Worm (Caenorhabditis elegans) whole organism, L3 larva: Measurements from ENCODE around the gene srx-34.

Source experiments
- ceh-28 ChIP-seq: fragments of 150-350 bp; optimal IDR thresholded peaks from 2 replicates; lab custom pipeline; 2014; ENCODE audit warnings: missing biosample characterization, missing genetic modification reagents, missing genetic modification characterization
- egl-5 ChIP-seq: fragments of 150-350 bp; optimal IDR thresholded peaks from 2 replicates; lab custom pipeline; 2017; ENCODE audit warnings: missing biosample characterization, missing genetic modification reagents, missing genetic modification characterization, inconsistent platforms
- nhr-11 ChIP-seq: fragments of 150-350 bp; optimal IDR thresholded peaks from 2 replicates; lab custom pipeline; 2014; ENCODE audit warnings: missing biosample characterization, missing genetic modification characterization
- nhr-237 ChIP-seq: fragments of 150-350 bp; optimal IDR thresholded peaks from 2 replicates; lab custom pipeline; 2014; ENCODE audit warnings: missing biosample characterization, missing genetic modification characterization
- nhr-77 ChIP-seq: fragments of 150-350 bp; optimal IDR thresholded peaks from 2 replicates; lab custom pipeline; 2014; ENCODE audit warnings: missing biosample characterization, missing genetic modification characterization
- zag-1 ChIP-seq: fragments of 150-350 bp; optimal IDR thresholded peaks from 2 replicates; lab custom pipeline; 2014; ENCODE audit warnings: missing biosample characterization, missing genetic modification characterization

DNA sequence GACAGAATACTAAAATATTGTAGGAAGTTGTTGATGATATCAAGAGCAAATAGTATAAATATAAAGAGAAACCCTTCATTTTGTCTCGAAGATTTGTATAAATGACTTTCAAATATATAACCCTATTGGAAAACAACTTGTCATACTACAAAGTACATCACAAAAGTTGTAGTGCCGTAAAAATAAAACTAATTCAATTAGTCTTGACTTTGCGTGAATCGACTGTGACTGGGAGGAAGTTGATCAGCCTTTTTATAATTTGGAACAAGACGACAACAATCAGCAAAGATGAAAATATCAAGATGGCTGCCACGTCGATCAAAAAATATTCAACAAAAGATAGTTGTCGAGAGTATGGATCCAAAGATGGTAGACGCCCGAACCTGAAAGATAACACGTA, 21.8 kb upstream of the srx-34 start, which contains the start of gene ugt-40:
- TF ChIP-seq nhr-77 (tag; lab: Kevin White, UChicago) (no peak), zag-1 (tag; lab: Kevin White, UChicago) (no peak), nhr-237 (tag; lab: Kevin White, UChicago) (no peak), nhr-11 (tag; lab: Kevin White, UChicago) (no peak), egl-5 (tag; lab: Kevin White, UChicago) (no peak), ceh-28 (tag; lab: Kevin White, UChicago) (no peak)
